Worm (Caenorhabditis elegans) whole organism, young adult: ENCODE results near the gene F26G1.2.

Experiments
- Y53G8AR.9 ChIP-seq: fragments of 200-800 bp; sonication (Bioruptor generic); conservative IDR thresholded peaks from 2 replicates; pipeline ENCODE4 v1.3.6; 2022; ENCODE audit warnings: missing genetic modification reagents, missing genetic modification characterization, missing compliant biosample characterization
- madf-3 ChIP-seq: fragments of 200-800 bp; sonication (Bioruptor generic); IDR thresholded peaks from 2 replicates; pipeline ENCODE4 v1.3.6; 2022; ENCODE audit warnings: missing genetic modification reagents, missing genetic modification characterization, missing compliant biosample characterization
- tbp1 ChIP-seq: fragments of 200-800 bp; sonication (Bioruptor generic); optimal IDR thresholded peaks from 2 replicates; lab custom pipeline; 2018; ENCODE audit warnings: mild to moderate bottlenecking, missing genetic modification characterization, missing compliant biosample characterization

- TF ChIP-seq Y53G8AR.9 (no peak), madf-3 (GFP tag; lab: Robert Waterston, UW) (no peak), tbp1 (no peak)
These were observed 36.0 kb upstream of the F26G1.2 start for ce11 chrII:4726750-4727384.
